Worm (Caenorhabditis elegans): ENCODE data around the gene ifa-3.

ifa-3 gene

DNA sequence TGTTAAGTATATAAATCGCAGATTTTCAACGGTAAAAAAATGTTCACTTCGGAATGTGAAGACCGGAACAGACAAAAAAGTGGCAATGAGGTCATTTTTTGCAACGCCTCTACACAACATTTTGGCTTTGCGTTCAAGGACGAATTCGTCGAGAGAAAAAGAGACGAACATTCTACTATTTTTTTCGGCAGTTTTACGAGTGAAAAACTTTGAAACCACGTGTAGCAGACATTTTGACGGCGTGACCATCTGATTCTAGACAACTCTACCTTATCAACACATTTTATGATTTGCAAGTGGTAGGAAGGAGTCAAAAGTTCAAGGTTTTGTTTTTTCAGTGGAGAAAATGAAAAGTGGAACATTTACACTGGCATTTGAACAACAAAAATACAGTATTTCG lies 20.7 kb upstream of the ifa-3 start:
- TF ChIP-seq Y79H2A.3 (GFP tag; conservative IDR thresholded peaks at IDR 0.05): no peak
- no peak for TF ChIP-seq nfyb-1 (GFP tag; IDR thresholded peaks at IDR 0.05)
- no peak for TF ChIP-seq cebp-1 (GFP tag; IDR thresholded peaks at IDR 0.05)
- TF ChIP-seq cebp-1 (tag; optimal IDR thresholded peaks at IDR 0.05): no peak
- no peak for TF ChIP-seq cebp-2 (GFP tag; IDR thresholded peaks at IDR 0.05)
- TF ChIP-seq B0336.3 (GFP tag; IDR thresholded peaks at IDR 0.05): no peak
- no peak for TF ChIP-seq lin-26 (GFP tag; IDR thresholded peaks at IDR 0.05)
- peak; percentile 1 for TF ChIP-seq nhr-80 (tag; optimal IDR thresholded peaks at IDR 0.05)
- TF ChIP-seq F55B11.4 (tag; optimal IDR thresholded peaks at IDR 0.05; ENCODE audit: borderline replicate concordance, insufficient read depth): no peak
- TF ChIP-seq ztf-26 (tag; optimal IDR thresholded peaks at IDR 0.05): peak; percentile 22
- TF ChIP-seq lin-40 (tag; optimal IDR thresholded peaks at IDR 0.05): peak; percentile 54
- no peak for TF ChIP-seq sptf-2 (GFP tag; optimal IDR thresholded peaks at IDR 0.05)

DNA sequence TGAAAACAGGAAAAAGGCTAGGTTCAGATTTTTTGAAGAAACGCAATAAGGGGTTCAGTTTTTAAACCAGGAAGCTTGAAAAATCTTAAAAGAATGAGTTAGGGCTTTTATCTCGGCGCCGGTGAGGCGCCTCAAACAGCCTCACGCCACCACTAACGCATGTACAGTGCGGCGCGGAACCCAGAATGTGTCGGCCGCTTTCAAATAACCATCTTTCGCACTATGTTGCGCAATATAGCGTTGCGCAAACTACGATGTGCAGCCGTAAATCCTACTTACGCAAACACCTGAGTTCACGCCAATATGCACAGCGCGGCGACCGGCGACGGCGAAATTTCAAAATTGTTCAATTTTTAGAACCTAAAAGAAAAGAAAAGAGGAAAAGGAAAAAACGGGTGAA lies 19.8 kb upstream of the ifa-3 start:
- TF ChIP-seq egl-44 (GFP tag; IDR thresholded peaks at IDR 0.05) (no peak), snpc-1.1 (tag; optimal IDR thresholded peaks at IDR 0.05; ENCODE audit: insufficient read depth) (peak; percentile 70), dpl-1 (GFP tag; optimal IDR thresholded peaks at IDR 0.05) (no peak), B0261.1 (tag; optimal IDR thresholded peaks at IDR 0.05) (no peak), snpc-4 (GFP tag; optimal IDR thresholded peaks at IDR 0.05) (peak; percentile 38), snpc-4 (tag; optimal IDR thresholded peaks at IDR 0.05) (peak; percentile 14 to 92 (median 66)), rcor-1 (GFP tag; IDR thresholded peaks at IDR 0.05) (no peak), bed-2 (GFP tag; IDR thresholded peaks at IDR 0.05) (no peak), dpff-1 (tag; optimal IDR thresholded peaks at IDR 0.05) (no peak), nhr-120 (GFP tag; IDR thresholded peaks at IDR 0.05) (no peak), hmg-1.2 (GFP tag; IDR thresholded peaks at IDR 0.05) (peak; percentile 60; the same call in 1 of the 2 replicates)

DNA sequence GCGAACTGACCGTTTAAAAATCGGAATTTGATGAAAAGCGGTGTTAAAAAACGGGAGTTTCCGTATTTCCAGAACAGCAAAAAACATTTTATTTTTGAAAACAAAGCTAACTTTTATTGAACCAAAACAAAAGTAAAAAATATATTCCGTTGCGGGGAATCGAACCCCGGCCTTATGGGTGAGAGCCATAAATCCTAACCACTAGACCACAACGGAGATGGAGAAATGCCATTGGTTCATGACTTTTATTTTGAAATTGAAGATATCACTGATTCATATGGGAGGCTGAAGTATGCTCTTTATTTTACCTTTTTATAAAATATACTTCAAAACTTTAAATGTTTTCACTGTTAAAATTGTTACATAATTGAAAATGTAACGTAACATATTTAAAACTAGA lies 15.3 kb upstream of the ifa-3 start:
- TF ChIP-seq mcd-1 (GFP tag; IDR thresholded peaks at IDR 0.05) (no peak), F55B11.4 (tag; optimal IDR thresholded peaks at IDR 0.05; ENCODE audit: borderline replicate concordance, insufficient read depth) (no peak), hrde-1 (tag; optimal IDR thresholded peaks at IDR 0.05; ENCODE audit: borderline replicate concordance) (no peak), hmg-1.2 (GFP tag; IDR thresholded peaks at IDR 0.05) (peak; percentile 34; the same call in 1 of the 2 replicates), ceh-91 (GFP tag; IDR thresholded peaks at IDR 0.05) (no peak), ama-1 (optimal IDR thresholded peaks at IDR 0.05) (no peak), ama-1 (GFP tag; optimal IDR thresholded peaks at IDR 0.05) (peak in 1 of 2 experiments; percentile 8), tbp1 (GFP tag; optimal IDR thresholded peaks at IDR 0.05) (peak; percentile 84), mes-4 (tag; optimal IDR thresholded peaks at IDR 0.05) (peak; percentile 4), B0261.1 (tag; optimal IDR thresholded peaks at IDR 0.05) (peak; percentile 66), nfyb-1 (GFP tag; IDR thresholded peaks at IDR 0.05) (no peak), attf-3 (GFP tag; conservative IDR thresholded peaks at IDR 0.05) (no peak), ztf-3 (GFP tag; optimal IDR thresholded peaks at IDR 0.05) (no peak), snpc-4 (GFP tag; optimal IDR thresholded peaks at IDR 0.05) (peak; percentile 22), snpc-4 (tag; optimal IDR thresholded peaks at IDR 0.05) (no peak), ztf-18 (tag; optimal IDR thresholded peaks at IDR 0.05) (peak; percentile 1), zfh-2 (GFP tag; conservative IDR thresholded peaks at IDR 0.05) (no peak), ztf-25 (GFP tag; IDR thresholded peaks at IDR 0.05) (no peak), lin-54 (GFP tag; optimal IDR thresholded peaks at IDR 0.05) (no peak), snpc-3.4 (tag; optimal IDR thresholded peaks at IDR 0.05) (peak; percentile 28), die-1 (tag; optimal IDR thresholded peaks at IDR 0.05) (peak; percentile 2), rpc-1 (optimal IDR thresholded peaks at IDR 0.05) (peak; percentile 55), rpc-1 (tag; optimal IDR thresholded peaks at IDR 0.05) (peak; percentile 74), hsf-1 (GFP tag; IDR thresholded peaks at IDR 0.05) (no peak), attf-6 (GFP tag; IDR thresholded peaks at IDR 0.05) (no peak), C06A6.2 (GFP tag; conservative IDR thresholded peaks at IDR 0.05) (no peak), rcor-1 (GFP tag; IDR thresholded peaks at IDR 0.05) (no peak), ztf-28 (GFP tag; IDR thresholded peaks at IDR 0.05) (no peak), snpc-1.1 (tag; optimal IDR thresholded peaks at IDR 0.05; ENCODE audit: insufficient read depth) (no peak)

Measured in whole organism, young adult.